Fruit fly (Drosophila melanogaster) whole organism, embryonic: ENCODE measurements around the gene VhaM9.7-b.
A peak's percentile ranks its signal among the peaks of the same experiment; 100 is the strongest.

ENCODE experiments used
- Abd-B ChIP-seq: fragments of 200-800 bp; sonication (Bioruptor generic); optimal IDR thresholded peaks from 2 replicates; lab custom pipeline; 2018; ENCODE audit warnings: missing biosample characterization, mild to moderate bottlenecking, missing genetic modification characterization, moderate library complexity
- CG10654 ChIP-seq: fragments of 200-800 bp; sonication (Bioruptor generic); optimal IDR thresholded peaks from 2 replicates; lab custom pipeline; 2016; ENCODE audit warnings: missing biosample characterization, missing genetic modification characterization
- CG12236 ChIP-seq: fragments of 200-800 bp; sonication (Bioruptor generic); optimal IDR thresholded peaks from 2 replicates; lab custom pipeline; 2016; ENCODE audit warnings: missing biosample characterization, missing genetic modification characterization
- CG13424 ChIP-seq: fragments of 200-800 bp; sonication (Bioruptor generic); optimal IDR thresholded peaks from 2 replicates; lab custom pipeline; 2019; ENCODE audit warnings: missing biosample characterization, mild to moderate bottlenecking, missing genetic modification characterization, moderate library complexity
- CG14710 ChIP-seq: fragments of 200-800 bp; sonication (Bioruptor generic); optimal IDR thresholded peaks from 3 replicates; lab custom pipeline; 2019; ENCODE audit warnings: missing biosample characterization, mild to moderate bottlenecking, missing genetic modification characterization, moderate library complexity
- CG14860 ChIP-seq: fragments of 200-800 bp; sonication (Bioruptor generic); IDR thresholded peaks from 3 replicates; pipeline ENCODE4 v1.3.6; 2022; ENCODE audit warnings: missing biosample characterization, missing genetic modification characterization; ENCODE audit not compliant: partially characterized antibody
- CG17186 ChIP-seq: fragments of 200-800 bp; sonication (Bioruptor generic); optimal IDR thresholded peaks from 3 replicates; lab custom pipeline; 2017; ENCODE audit warnings: missing biosample characterization, missing genetic modification reagents, missing genetic modification characterization
- CG17361 ChIP-seq: fragments of 200-800 bp; sonication (Bioruptor generic); IDR thresholded peaks from 3 replicates; pipeline ENCODE4 v1.3.6; 2022; ENCODE audit warnings: missing biosample characterization, missing genetic modification characterization
- CG17802 ChIP-seq: fragments of 200-800 bp; sonication (Bioruptor generic); optimal IDR thresholded peaks from 2 replicates; lab custom pipeline; 2018; ENCODE audit warnings: missing biosample characterization, mild to moderate bottlenecking, missing genetic modification characterization, moderate library complexity
- CG18476 ChIP-seq: fragments of 200-800 bp; sonication (Bioruptor generic); optimal IDR thresholded peaks from 2 replicates; lab custom pipeline; 2016; ENCODE audit warnings: missing biosample characterization, mild to moderate bottlenecking, missing genetic modification characterization
- CG18599 ChIP-seq: fragments of 200-800 bp; sonication (Bioruptor generic); optimal IDR thresholded peaks from 3 replicates; lab custom pipeline; 2017; ENCODE audit warnings: missing biosample characterization, missing genetic modification characterization, mild to moderate bottlenecking, moderate library complexity, missing genetic modification reagents
- CG30020 ChIP-seq: fragments of 200-800 bp; optimal IDR thresholded peaks from 2 replicates; lab custom pipeline; 2019; ENCODE audit warnings: missing biosample characterization, mild to moderate bottlenecking, missing genetic modification characterization, moderate library complexity
- CG4404 ChIP-seq: fragments of 200-800 bp; sonication (Bioruptor generic); IDR thresholded peaks from 2 replicates; pipeline ENCODE4 v1.3.6; 2022; ENCODE audit warnings: missing biosample characterization, missing genetic modification characterization
- CG7271 ChIP-seq: fragments of 200-800 bp; sonication (Bioruptor generic); optimal IDR thresholded peaks from 2 replicates; lab custom pipeline; 2018; ENCODE audit warnings: missing biosample characterization, mild to moderate bottlenecking, missing genetic modification characterization, moderate library complexity
- CG7839 ChIP-seq: fragments of 200-800 bp; sonication (Bioruptor generic); optimal IDR thresholded peaks from 3 replicates; lab custom pipeline; 2018; ENCODE audit warnings: missing biosample characterization, mild to moderate bottlenecking, missing genetic modification characterization, moderate library complexity
- CG8765 ChIP-seq: fragments of 200-800 bp; sonication (Bioruptor generic); IDR thresholded peaks from 2 replicates; pipeline ENCODE4 v1.3.6; 2022; ENCODE audit warnings: missing biosample characterization, missing genetic modification characterization
- CG9437 ChIP-seq: fragments of 200-800 bp; sonication (Bioruptor generic); optimal IDR thresholded peaks from 2 replicates; lab custom pipeline; 2018; ENCODE audit warnings: missing biosample characterization, mild to moderate bottlenecking, missing genetic modification characterization
- Fer3 ChIP-seq: fragments of 200-800 bp; sonication (Bioruptor generic); optimal IDR thresholded peaks from 2 replicates; lab custom pipeline; 2018; ENCODE audit warnings: missing biosample characterization, mild to moderate bottlenecking, missing genetic modification characterization, moderate library complexity
- GATAe ChIP-seq: fragments of 200-800 bp; sonication (Bioruptor generic); conservative IDR thresholded peaks from 2 replicates; pipeline ENCODE4 v1.3.6; 2022; ENCODE audit warnings: missing biosample characterization, missing genetic modification characterization
- H2.0 ChIP-seq: fragments of 200-800 bp; sonication (Bioruptor generic); IDR thresholded peaks from 2 replicates; pipeline ENCODE4 v1.3.6; 2022; ENCODE audit warnings: missing biosample characterization, missing genetic modification characterization
- HLH3B ChIP-seq: fragments of 200-800 bp; sonication (Bioruptor generic); IDR thresholded peaks from 2 replicates; pipeline ENCODE4 v1.3.6; 2022; ENCODE audit warnings: missing biosample characterization, missing genetic modification characterization
- Hr78 ChIP-seq, 2 experiments: fragments of 200-800 bp in 1 of 2; fragments of >200 bp in 1 of 2; sonication (Bioruptor generic) in 1 of 2; optimal IDR thresholded peaks; 2 replicates each; lab custom pipeline; 2017 to 2019; ENCODE audit warnings: missing biosample characterization in 2 of 2, missing genetic modification characterization in 2 of 2, mild to moderate bottlenecking in 1 of 2, moderate library complexity in 1 of 2
- Lim3 ChIP-seq: fragments of 200-800 bp; sonication (Bioruptor generic); IDR thresholded peaks from 2 replicates; pipeline ENCODE4 v1.3.6; 2022; ENCODE audit warnings: missing biosample characterization, missing genetic modification characterization
- NFAT ChIP-seq: fragments of 200-800 bp; sonication (Bioruptor generic); IDR thresholded peaks from 2 replicates; pipeline ENCODE4 v1.3.6; 2022; ENCODE audit warnings: missing biosample characterization, missing genetic modification characterization
- Pdp1 ChIP-seq, 2 experiments: fragments of 200-800 bp; sonication (Bioruptor generic); optimal IDR thresholded peaks; 3 replicates each; lab custom pipeline; 2016; ENCODE audit warnings: missing biosample characterization in 2 of 2, missing genetic modification characterization in 2 of 2, mild to moderate bottlenecking in 1 of 2, moderate library complexity in 1 of 2
- Ravus ChIP-seq: fragments of 200-800 bp; sonication (Bioruptor generic); IDR thresholded peaks from 2 replicates; pipeline ENCODE4 v1.3.6; 2022; ENCODE audit warnings: missing biosample characterization, missing genetic modification characterization
- Rfx ChIP-seq: fragments of 200-800 bp; sonication (Bioruptor generic); IDR thresholded peaks from 2 replicates; pipeline ENCODE4 v1.3.6; 2022; ENCODE audit warnings: missing biosample characterization, missing genetic modification characterization
- Vsx1 ChIP-seq: fragments of 200-800 bp; sonication (Bioruptor generic); optimal IDR thresholded peaks from 2 replicates; lab custom pipeline; 2017; ENCODE audit warnings: missing biosample characterization, mild to moderate bottlenecking, missing genetic modification characterization, missing genetic modification reagents
- ara ChIP-seq: fragments of 200-800 bp; sonication (Bioruptor generic); IDR thresholded peaks from 2 replicates; pipeline ENCODE4 v1.3.6; 2022; ENCODE audit warnings: missing biosample characterization, missing genetic modification characterization
- crp ChIP-seq, 2 experiments: fragments of 200-800 bp; sonication (Bioruptor generic); optimal IDR thresholded peaks; 2 replicates in 1 of 2; 3 replicates in 1 of 2; lab custom pipeline; 2017; ENCODE audit warnings: missing biosample characterization in 2 of 2, missing genetic modification characterization in 2 of 2, mild to moderate bottlenecking in 1 of 2, moderate library complexity in 1 of 2
- danr ChIP-seq: fragments of 200-800 bp; sonication (Bioruptor generic); IDR thresholded peaks from 2 replicates; pipeline ENCODE4 v1.3.6; 2022; ENCODE audit warnings: missing biosample characterization, missing genetic modification characterization
- dysf ChIP-seq: fragments of 200-800 bp; sonication (Bioruptor generic); IDR thresholded peaks from 3 replicates; pipeline ENCODE4 v1.3.6; 2022; ENCODE audit warnings: missing biosample characterization, missing genetic modification characterization
- emc ChIP-seq: fragments of 200-800 bp; sonication (Bioruptor generic); optimal IDR thresholded peaks from 2 replicates; lab custom pipeline; 2016; ENCODE audit warnings: missing biosample characterization, missing genetic modification characterization
- gfzf ChIP-seq: fragments of 200-800 bp; sonication (Bioruptor generic); optimal IDR thresholded peaks from 2 replicates; lab custom pipeline; 2016; ENCODE audit warnings: missing biosample characterization, mild to moderate bottlenecking, missing genetic modification characterization, moderate library complexity
- gsb ChIP-seq: fragments of 200-800 bp; sonication (Bioruptor generic); IDR thresholded peaks from 2 replicates; pipeline ENCODE4 v1.3.6; 2022; ENCODE audit warnings: missing biosample characterization, missing genetic modification characterization
- jigr1 ChIP-seq: fragments of 200-800 bp; sonication (Bioruptor generic); IDR thresholded peaks from 3 replicates; pipeline ENCODE4 v1.3.6; 2022; ENCODE audit warnings: missing biosample characterization, missing genetic modification characterization
- jumu ChIP-seq: fragments of 200-800 bp; sonication (Bioruptor generic); optimal IDR thresholded peaks from 3 replicates; lab custom pipeline; 2016; ENCODE audit warnings: missing biosample characterization, missing genetic modification characterization
- kah ChIP-seq: fragments of 200-800 bp; sonication (Bioruptor generic); optimal IDR thresholded peaks from 2 replicates; lab custom pipeline; 2018; ENCODE audit warnings: missing biosample characterization, mild to moderate bottlenecking, missing genetic modification characterization
- knrl ChIP-seq: fragments of 200-800 bp; sonication (Bioruptor generic); IDR thresholded peaks from 3 replicates; pipeline ENCODE4 v1.3.6; 2022; ENCODE audit warnings: missing biosample characterization, missing genetic modification characterization; ENCODE audit not compliant: partially characterized antibody
- org-1 ChIP-seq: fragments of 200-800 bp; sonication (Bioruptor generic); optimal IDR thresholded peaks from 2 replicates; lab custom pipeline; 2017; ENCODE audit warnings: missing biosample characterization, missing genetic modification characterization
- pfk ChIP-seq: fragments of 200-800 bp; sonication (Bioruptor generic); optimal IDR thresholded peaks from 2 replicates; lab custom pipeline; 2018; ENCODE audit warnings: missing biosample characterization, mild to moderate bottlenecking, missing genetic modification characterization, moderate library complexity
- psq ChIP-seq: fragments of 200-800 bp; sonication (Bioruptor generic); optimal IDR thresholded peaks from 2 replicates; lab custom pipeline; 2017; ENCODE audit warnings: missing biosample characterization, missing genetic modification characterization
- pum ChIP-seq: fragments of 200-800 bp; sonication (Bioruptor generic); optimal IDR thresholded peaks from 2 replicates; lab custom pipeline; 2016; ENCODE audit warnings: missing biosample characterization, missing genetic modification characterization
- sd ChIP-seq: fragments of 200-800 bp; sonication (Bioruptor generic); optimal IDR thresholded peaks from 3 replicates; lab custom pipeline; 2018; ENCODE audit warnings: missing biosample characterization, mild to moderate bottlenecking, missing genetic modification characterization, moderate library complexity
- seq ChIP-seq: fragments of 200-800 bp; sonication (Bioruptor generic); IDR thresholded peaks from 2 replicates; pipeline ENCODE4 v1.3.6; 2022; ENCODE audit warnings: missing biosample characterization, missing genetic modification characterization
- sisA ChIP-seq: fragments of 200-800 bp; sonication (Bioruptor generic); IDR thresholded peaks from 2 replicates; pipeline ENCODE4 v1.3.6; 2022; ENCODE audit warnings: missing biosample characterization, missing genetic modification characterization
- sr ChIP-seq: fragments of 200-800 bp; sonication (Bioruptor generic); IDR thresholded peaks from 3 replicates; pipeline ENCODE4 v1.3.6; 2022; ENCODE audit warnings: missing biosample characterization, missing genetic modification characterization
- stwl ChIP-seq: fragments of 200-800 bp; sonication (Bioruptor generic); optimal IDR thresholded peaks from 3 replicates; lab custom pipeline; 2018; ENCODE audit warnings: missing biosample characterization, mild to moderate bottlenecking, missing genetic modification characterization, moderate library complexity
- tap ChIP-seq: fragments of 200-800 bp; optimal IDR thresholded peaks from 3 replicates; lab custom pipeline; 2019; ENCODE audit warnings: missing biosample characterization, mild to moderate bottlenecking, missing genetic modification characterization, moderate library complexity
- tio ChIP-seq: fragments of 200-800 bp; sonication (Bioruptor generic); optimal IDR thresholded peaks from 2 replicates; lab custom pipeline; 2017; ENCODE audit warnings: missing biosample characterization, missing genetic modification characterization, inconsistent platforms

VhaM9.7-b gene

DNA sequence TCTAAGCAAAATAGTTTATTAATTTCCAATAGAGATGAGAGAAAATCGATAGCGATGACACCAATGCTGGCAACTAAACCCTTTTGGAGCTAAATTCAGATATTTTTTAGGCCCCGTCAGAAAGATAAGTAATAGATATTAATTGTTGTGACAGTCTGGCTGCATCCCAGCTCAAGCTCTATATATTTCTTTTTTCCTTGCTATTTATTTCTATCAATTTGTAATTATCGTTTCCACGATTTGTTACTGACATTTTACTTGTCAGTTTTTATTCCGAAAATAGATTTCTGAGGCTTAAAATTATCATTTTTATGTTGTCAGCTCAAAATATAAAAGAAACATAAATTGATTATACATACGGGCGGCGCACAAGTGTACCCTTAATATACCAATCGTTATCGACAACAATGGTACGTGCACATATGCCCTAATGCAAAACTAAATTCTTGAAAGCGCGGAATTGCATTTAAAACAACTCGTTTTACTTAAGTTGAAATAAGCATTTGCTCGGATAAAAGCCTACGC lies 29.2 kb downstream of the VhaM9.7-b start, which contains the start of the genes CRIF and SMC5:
CRIF (minus strand) TSS at position 51 of the 525 bp plus-strand sequence.
SMC5 (plus strand) TSS at position 329 of the 525 bp plus-strand sequence.
- TF ChIP-seq pfk (GFP tag; lab: Kevin White, UChicago) (no peak), CG9437 (GFP tag; lab: Kevin White, UChicago) (no peak), gsb (no peak), HLH3B (GFP tag; lab: Robert Waterston, UW) (peak; percentile 52), CG7271 (tag; lab: Kevin White, UChicago) (no peak), stwl (no peak), pum (GFP tag; lab: Kevin White, UChicago) (peak; percentile 50), org-1 (no peak), danr (GFP tag; lab: Robert Waterston, UW) (no peak), kah (GFP tag; lab: Kevin White, UChicago) (no peak), CG14860 (GFP tag; lab: Robert Waterston, UW) (no peak), Rfx (GFP tag; lab: Robert Waterston, UW) (peak; percentile 71), sd (tag; lab: Kevin White, UChicago) (no peak), knrl (peak; percentile 42; the same call in 1 of the 3 replicates), sisA (GFP tag; lab: Robert Waterston, UW) (no peak; the same call in none of the 2 replicates), CG17186 (peak; percentile 46), jumu (GFP tag; lab: Kevin White, UChicago) (peak; percentile 50), ara (GFP tag; lab: Robert Waterston, UW) (no peak), CG14710 (peak; percentile 78), Lim3 (no peak), CG17802 (tag; lab: Kevin White, UChicago) (peak; percentile 94), CG12236 (GFP tag; lab: Kevin White, UChicago) (peak; percentile 29), sr (GFP tag; lab: Robert Waterston, UW) (no peak), GATAe (GFP tag; lab: Robert Waterston, UW) (no peak; the same call in 1 of the 2 replicates), Hr78 (GFP tag; optimal IDR thresholded peaks at IDR 0.05; lab: Kevin White, UChicago) (no peak), CG13424 (peak; percentile 74), CG4404 (GFP tag; lab: Robert Waterston, UW) (peak; percentile 60), H2.0 (GFP tag; lab: Robert Waterston, UW) (peak; percentile 22; the same call in 1 of the 2 replicates), NFAT (GFP tag; lab: Robert Waterston, UW) (0 out of 2 replicates have a peak, but pooled peaks have one; percentile 23), Fer3 (peak; percentile 46), CG18599 (GFP tag; lab: Kevin White, UChicago) (no peak), CG8765 (GFP tag; lab: Robert Waterston, UW) (no peak), tap (tag; lab: Kevin White, UChicago) (no peak), Abd-B (GFP tag; lab: Kevin White, UChicago) (peak; percentile 73), seq (GFP tag; lab: Robert Waterston, UW) (no peak), emc (no peak), jigr1 (GFP tag; lab: Robert Waterston, UW) (peak; percentile 39; the same call in 1 of the 3 replicates), Vsx1 (GFP tag; lab: Kevin White, UChicago) (no peak), CG7839 (tag; lab: Kevin White, UChicago) (no peak), Ravus (GFP tag; lab: Robert Waterston, UW) (no peak; the same call in 1 of the 2 replicates), CG18476 (peak; percentile 56), psq (GFP tag; lab: Kevin White, UChicago) (no peak), crp (GFP tag; optimal IDR thresholded peaks at IDR 0.05; lab: Kevin White, UChicago) (peak in 1 of 2 experiments; percentile 5), CG10654 (peak; percentile 42), Pdp1 (GFP tag; optimal IDR thresholded peaks at IDR 0.05; lab: Kevin White, UChicago) (peak in 1 of 2 experiments; percentile 75), tio (GFP tag; lab: Kevin White, UChicago) (peak; percentile 58), CG17361 (GFP tag; lab: Robert Waterston, UW) (peak; percentile 86), dysf (GFP tag; lab: Robert Waterston, UW) (peak; percentile 52; the same call in 1 of the 3 replicates), CG30020 (tag; lab: Kevin White, UChicago) (peak; percentile 95), gfzf (GFP tag; lab: Kevin White, UChicago) (peak; percentile 18)
